Fruit fly (Drosophila melanogaster) S2 (cell line): ENCODE measurements around the gene hoip.

ENCODE experiments used
- CG8478 ChIP-seq: fragments of >200 bp; optimal IDR thresholded peaks from 2 replicates; lab custom pipeline; 2018
- CTCF ChIP-seq, 2 experiments: fragments of >200 bp; optimal IDR thresholded peaks; 2 replicates each; lab custom pipeline; 2018

DNA sequence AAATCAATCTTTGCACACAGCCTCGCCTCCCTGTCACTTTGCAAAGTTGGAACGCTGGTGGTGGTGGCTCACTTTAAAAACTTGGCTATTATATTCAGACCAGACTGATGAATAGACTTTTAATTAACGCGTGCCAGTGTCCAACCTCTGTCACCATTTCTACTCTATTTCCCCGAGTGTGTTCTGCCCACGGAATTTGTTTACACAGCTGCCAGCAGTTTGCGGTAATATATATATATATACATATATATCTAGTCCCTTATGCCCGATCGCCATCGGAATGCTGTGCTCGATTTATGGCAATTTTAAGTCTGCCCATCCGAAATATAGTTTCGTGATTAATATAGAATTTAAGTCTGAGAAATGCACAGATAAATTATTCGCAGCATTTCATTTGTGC is 19.8 kb upstream of the hoip start:
- TF ChIP-seq CTCF (optimal IDR thresholded peaks at IDR 0.05; lab: Kevin White, UChicago) (no peak), CG8478 (lab: Kevin White, UChicago) (no peak)
